Worm (Caenorhabditis elegans) whole organism, mixed stage, embryonic: Measurements from ENCODE around the gene daf-28.

ENCODE experiments used
- M03D4.4 ChIP-seq: sonication (generic microtip); optimal IDR thresholded peaks from 2 replicates; lab custom pipeline; 2017; ENCODE audit warnings: mild to moderate bottlenecking, missing genetic modification characterization, missing compliant biosample characterization
- bed-3 ChIP-seq: fragments of 200-800 bp; sonication (Bioruptor generic); optimal IDR thresholded peaks from 3 replicates; lab custom pipeline; 2018; ENCODE audit warnings: mild to moderate bottlenecking, missing genetic modification characterization, moderate library complexity, missing compliant biosample characterization
- blmp-1 ChIP-seq: fragments of 150-350 bp; optimal IDR thresholded peaks from 2 replicates; lab custom pipeline; 2014; ENCODE audit warnings: missing biosample characterization, missing genetic modification characterization
- ceh-39 ChIP-seq: fragments of 150-350 bp; optimal IDR thresholded peaks from 2 replicates; lab custom pipeline; 2014; ENCODE audit warnings: missing biosample characterization, missing genetic modification characterization
- ceh-43 ChIP-seq: fragments of 200-800 bp; sonication (Bioruptor generic); optimal IDR thresholded peaks from 2 replicates; lab custom pipeline; 2018; ENCODE audit warnings: mild to moderate bottlenecking, missing genetic modification characterization, moderate library complexity, missing compliant biosample characterization
- ceh-83 ChIP-seq: fragments of 200-800 bp; sonication (Bioruptor generic); optimal IDR thresholded peaks from 2 replicates; lab custom pipeline; 2018; ENCODE audit warnings: mild to moderate bottlenecking, missing genetic modification characterization, missing compliant biosample characterization
- ces-1 ChIP-seq: fragments of 150-350 bp; optimal IDR thresholded peaks from 2 replicates; lab custom pipeline; 2014; ENCODE audit warnings: missing biosample characterization, missing genetic modification reagents, missing genetic modification characterization
- cnd-1 ChIP-seq: fragments of 200-800 bp; sonication (Bioruptor generic); optimal IDR thresholded peaks from 2 replicates; lab custom pipeline; 2018; ENCODE audit warnings: mild to moderate bottlenecking, missing genetic modification characterization, missing compliant biosample characterization
- drap-1 ChIP-seq: fragments of 200-800 bp; sonication (Bioruptor generic); optimal IDR thresholded peaks from 3 replicates; lab custom pipeline; 2018; ENCODE audit warnings: mild to moderate bottlenecking, missing genetic modification characterization, missing compliant biosample characterization
- elt-1 ChIP-seq: sonication (generic microtip); optimal IDR thresholded peaks from 2 replicates; lab custom pipeline; 2017; ENCODE audit warnings: missing genetic modification characterization, mild to moderate bottlenecking, missing compliant biosample characterization, antibody characterized with exemption, moderate library complexity, borderline replicate concordance; ENCODE audit not compliant: insufficient read depth
- elt-3 ChIP-seq: fragments of 150-350 bp; optimal IDR thresholded peaks from 2 replicates; lab custom pipeline; 2014; ENCODE audit warnings: missing biosample characterization, missing genetic modification characterization
- flh-1 ChIP-seq: fragments of 200-800 bp; sonication (Bioruptor generic); optimal IDR thresholded peaks from 2 replicates; lab custom pipeline; 2018; ENCODE audit warnings: mild to moderate bottlenecking, missing genetic modification characterization, moderate library complexity, missing compliant biosample characterization
- ham-2 ChIP-seq: fragments of 200-800 bp; sonication (Bioruptor generic); optimal IDR thresholded peaks from 2 replicates; lab custom pipeline; 2018; ENCODE audit warnings: mild to moderate bottlenecking, missing genetic modification characterization, missing compliant biosample characterization
- hlh-1 ChIP-seq: fragments of 150-350 bp; optimal IDR thresholded peaks from 2 replicates; lab custom pipeline; 2014; ENCODE audit warnings: missing biosample characterization, missing genetic modification reagents, missing genetic modification characterization
- lin-13 ChIP-seq: fragments of 150-350 bp; optimal IDR thresholded peaks from 2 replicates; lab custom pipeline; 2014; ENCODE audit warnings: missing biosample characterization, missing genetic modification characterization
- lin-32 ChIP-seq: fragments of 200-800 bp; sonication (Bioruptor generic); optimal IDR thresholded peaks from 2 replicates; lab custom pipeline; 2018; ENCODE audit warnings: mild to moderate bottlenecking, missing genetic modification characterization, missing compliant biosample characterization
- lsy-2 ChIP-seq: fragments of 150-350 bp; optimal IDR thresholded peaks from 2 replicates; lab custom pipeline; 2014; ENCODE audit warnings: missing biosample characterization, missing genetic modification characterization
- mab-5 ChIP-seq: fragments of 150-350 bp; optimal IDR thresholded peaks from 2 replicates; lab custom pipeline; 2014; ENCODE audit warnings: missing biosample characterization, missing genetic modification characterization
- mep-1 ChIP-seq: fragments of 150-350 bp; optimal IDR thresholded peaks from 2 replicates; lab custom pipeline; 2017; ENCODE audit warnings: missing biosample characterization, missing genetic modification reagents, missing genetic modification characterization, inconsistent platforms
- mls-2 ChIP-seq: sonication (generic microtip); optimal IDR thresholded peaks from 2 replicates; lab custom pipeline; 2016; ENCODE audit warnings: mild to moderate bottlenecking, missing genetic modification characterization, moderate library complexity, missing compliant biosample characterization
- nhr-12 ChIP-seq: fragments of 150-350 bp; optimal IDR thresholded peaks from 2 replicates; lab custom pipeline; 2014; ENCODE audit warnings: missing biosample characterization, missing genetic modification characterization
- nhr-2 ChIP-seq: fragments of 150-350 bp; optimal IDR thresholded peaks from 2 replicates; lab custom pipeline; 2014; ENCODE audit warnings: missing biosample characterization, missing genetic modification characterization
- nhr-237 ChIP-seq: fragments of 150-350 bp; optimal IDR thresholded peaks from 2 replicates; lab custom pipeline; 2014; ENCODE audit warnings: missing biosample characterization, missing genetic modification characterization
- nhr-28 ChIP-seq: fragments of 150-350 bp; optimal IDR thresholded peaks from 2 replicates; lab custom pipeline; 2014; ENCODE audit warnings: missing biosample characterization, missing genetic modification characterization
- nhr-76 ChIP-seq: sonication (generic microtip); optimal IDR thresholded peaks from 2 replicates; lab custom pipeline; 2017; ENCODE audit warnings: missing biosample characterization, missing genetic modification characterization
- pha-4 ChIP-seq: fragments of 150-350 bp; optimal IDR thresholded peaks from 2 replicates; lab custom pipeline; 2018; ENCODE audit warnings: missing biosample characterization, missing genetic modification reagents, missing genetic modification characterization
- sem-2 ChIP-seq: fragments of 200-800 bp; sonication (Bioruptor generic); optimal IDR thresholded peaks from 2 replicates; lab custom pipeline; 2018; ENCODE audit warnings: mild to moderate bottlenecking, missing genetic modification characterization, missing compliant biosample characterization
- snpc-4 ChIP-seq: fragments of 150-350 bp; optimal IDR thresholded peaks from 2 replicates; lab custom pipeline; 2014; ENCODE audit warnings: missing biosample characterization, missing genetic modification characterization
- sptf-1 ChIP-seq: sonication (generic microtip); optimal IDR thresholded peaks from 2 replicates; lab custom pipeline; 2017; ENCODE audit warnings: mild to moderate bottlenecking, missing genetic modification characterization, moderate library complexity, missing compliant biosample characterization
- tbx-8 ChIP-seq: fragments of 200-800 bp; sonication (Bioruptor generic); optimal IDR thresholded peaks from 2 replicates; lab custom pipeline; 2018; ENCODE audit warnings: mild to moderate bottlenecking, missing genetic modification characterization, moderate library complexity, missing compliant biosample characterization
- unc-39 ChIP-seq: fragments of 150-350 bp; optimal IDR thresholded peaks from 2 replicates; lab custom pipeline; 2014; ENCODE audit warnings: missing biosample characterization, missing genetic modification characterization
- unc-62 ChIP-seq: fragments of 150-350 bp; optimal IDR thresholded peaks from 2 replicates; lab custom pipeline; 2014; ENCODE audit warnings: missing biosample characterization, missing genetic modification reagents, missing genetic modification characterization
- ztf-11 ChIP-seq: fragments of 150-350 bp; optimal IDR thresholded peaks from 2 replicates; lab custom pipeline; 2014; ENCODE audit warnings: missing biosample characterization, missing genetic modification characterization

daf-28 gene

DNA sequence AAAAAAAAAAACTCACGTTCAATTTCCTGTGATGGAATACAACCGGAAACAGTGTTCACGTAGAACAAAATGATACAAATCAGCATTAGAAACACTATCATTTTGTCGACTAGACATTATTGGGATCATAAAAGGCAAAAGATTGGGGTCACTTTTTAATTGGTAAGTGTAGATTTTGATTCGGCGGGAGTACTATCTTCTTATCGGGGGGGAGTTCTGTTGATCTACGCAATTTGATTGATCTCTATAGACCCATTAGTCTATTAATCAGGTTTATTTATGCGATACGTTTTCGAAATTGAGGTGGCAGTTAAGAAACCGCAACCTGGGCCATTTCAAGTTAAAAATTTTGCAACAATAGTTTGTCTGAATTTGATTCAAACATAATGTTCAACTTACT, 13.9 kb upstream of the daf-28 start, which contains the start of gene Y116F11B.2:
Y116F11B.2 (minus strand) TSS at position 101 of the 400 bp plus-strand sequence.
- TF ChIP-seq sem-2 (GFP tag; lab: Kevin White, UChicago) (no peak), ceh-39 (no peak), nhr-12 (tag; lab: Kevin White, UChicago) (no peak), ham-2 (GFP tag; lab: Kevin White, UChicago) (no peak), mls-2 (tag; lab: Kevin White, UChicago) (no peak), mab-5 (no peak), unc-62 (GFP tag; lab: Kevin White, UChicago) (no peak), nhr-237 (no peak), ces-1 (no peak), pha-4 (no peak), nhr-2 (tag; lab: Kevin White, UChicago) (no peak), snpc-4 (no peak), elt-1 (tag; lab: Kevin White, UChicago) (no peak), flh-1 (GFP tag; lab: Kevin White, UChicago) (no peak), mep-1 (tag; lab: Kevin White, UChicago) (no peak), elt-3 (tag; lab: Kevin White, UChicago) (no peak)

DNA sequence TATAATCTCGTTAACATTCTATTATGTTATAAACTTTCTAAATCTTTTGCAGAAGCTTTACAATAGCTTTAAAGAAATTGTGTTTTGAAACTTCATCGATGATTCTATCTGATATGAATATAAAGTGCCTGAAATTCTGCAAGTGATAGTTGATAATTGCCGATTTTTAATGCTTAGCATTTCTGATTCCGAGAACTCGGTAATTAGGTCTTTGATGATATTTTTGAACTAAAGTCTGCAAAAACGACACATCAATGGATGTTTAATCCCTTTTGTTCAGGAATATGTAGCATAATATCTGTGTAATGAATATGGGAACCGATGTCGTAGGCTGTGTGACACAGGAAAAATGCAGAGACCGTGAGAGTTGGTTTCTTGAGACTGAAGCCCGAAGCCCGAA, 12.1 kb upstream of the daf-28 start:
- TF ChIP-seq lin-13 (no peak), hlh-1 (tag; lab: Kevin White, UChicago) (no peak), bed-3 (no peak), cnd-1 (no peak), nhr-12 (tag; lab: Kevin White, UChicago) (no peak), mab-5 (no peak), sem-2 (GFP tag; lab: Kevin White, UChicago) (no peak), ceh-43 (GFP tag; lab: Kevin White, UChicago) (no peak), ceh-83 (GFP tag; lab: Kevin White, UChicago) (no peak), mep-1 (tag; lab: Kevin White, UChicago) (no peak), unc-62 (GFP tag; lab: Kevin White, UChicago) (no peak), snpc-4 (no peak), nhr-2 (tag; lab: Kevin White, UChicago) (no peak), unc-39 (tag; lab: Kevin White, UChicago) (no peak), blmp-1 (tag; lab: Kevin White, UChicago) (no peak), ztf-11 (tag; lab: Kevin White, UChicago) (no peak)

DNA sequence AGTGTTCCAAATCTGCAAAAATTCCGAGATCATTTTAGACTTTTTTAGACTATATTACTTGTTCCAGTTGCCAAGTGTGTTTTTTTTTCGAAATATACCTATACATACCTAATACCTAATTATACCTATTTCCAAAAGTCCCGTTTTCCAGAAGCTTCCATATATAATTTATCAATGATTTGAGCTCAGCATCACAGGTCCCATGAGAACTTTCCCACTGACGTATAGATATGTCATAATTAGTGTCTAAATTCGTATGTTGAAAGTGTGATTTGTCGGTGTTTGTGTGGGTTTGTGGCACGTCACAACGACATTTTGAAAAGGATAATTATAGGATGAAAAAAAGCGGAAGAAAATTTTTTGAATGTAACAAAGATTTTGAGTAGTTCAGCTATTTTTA, 9.4 kb upstream of the daf-28 start:
- TF ChIP-seq mep-1 (tag; lab: Kevin White, UChicago) (no peak), pha-4 (no peak), nhr-2 (tag; lab: Kevin White, UChicago) (no peak), hlh-1 (tag; lab: Kevin White, UChicago) (no peak), flh-1 (GFP tag; lab: Kevin White, UChicago) (no peak), mab-5 (no peak), ceh-39 (no peak), nhr-76 (tag; lab: Kevin White, UChicago) (no peak), bed-3 (no peak), snpc-4 (no peak), cnd-1 (no peak), drap-1 (no peak), lin-32 (GFP tag; lab: Kevin White, UChicago) (no peak), ceh-43 (GFP tag; lab: Kevin White, UChicago) (no peak), tbx-8 (GFP tag; lab: Kevin White, UChicago) (no peak), nhr-12 (tag; lab: Kevin White, UChicago) (no peak), lsy-2 (no peak)
- TF ChIP-seq, all 35 proteins: peak for 0

DNA sequence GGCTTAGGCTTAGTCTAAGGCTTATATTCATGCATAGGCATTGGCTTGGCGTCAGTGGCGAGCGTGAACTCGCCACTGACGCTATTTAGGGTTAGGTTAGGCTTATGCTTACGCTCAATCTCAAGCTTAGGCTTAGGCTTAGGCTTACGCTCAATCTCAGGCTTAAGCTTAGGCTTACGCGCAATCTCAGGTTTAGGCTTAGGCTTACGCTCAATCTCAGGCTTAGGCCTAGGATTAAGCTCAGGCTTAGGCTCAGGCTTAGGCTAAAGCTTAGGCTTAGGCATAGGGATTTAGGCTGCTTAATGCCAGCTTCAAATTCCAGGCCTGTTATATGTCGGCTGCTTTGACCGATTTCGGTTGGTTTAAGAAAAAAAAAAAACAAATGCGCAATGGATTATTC, 5.2 kb downstream of the daf-28 start:
- TF ChIP-seq nhr-76 (tag; lab: Kevin White, UChicago) (no peak), lin-13 (no peak), nhr-237 (no peak), ceh-39 (no peak), tbx-8 (GFP tag; lab: Kevin White, UChicago) (no peak), sptf-1 (tag; lab: Kevin White, UChicago) (no peak), flh-1 (GFP tag; lab: Kevin White, UChicago) (no peak), ztf-11 (tag; lab: Kevin White, UChicago) (no peak), lsy-2 (no peak), blmp-1 (tag; lab: Kevin White, UChicago) (no peak), lin-32 (GFP tag; lab: Kevin White, UChicago) (no peak), ceh-83 (GFP tag; lab: Kevin White, UChicago) (no peak), M03D4.4 (no peak), mep-1 (tag; lab: Kevin White, UChicago) (no peak), ham-2 (GFP tag; lab: Kevin White, UChicago) (no peak), unc-62 (GFP tag; lab: Kevin White, UChicago) (no peak), pha-4 (no peak), nhr-28 (tag; lab: Kevin White, UChicago) (no peak), snpc-4 (no peak)
- TF ChIP-seq, all 35 proteins: peak for 0
